Worm (Caenorhabditis elegans): Measurements from ENCODE around the gene F58G11.4.

The F58G11.4 gene

ce11 chrV:13671911-13672639, at the start of gene F58G11.4, which contains the start of gene mip-2:
F58G11.4 (plus strand) TSS chrV:13672589.
mip-2 (minus strand) TSS chrV:13671958.
- TF ChIP-seq nfya-1 (tag; optimal IDR thresholded peaks at IDR 0.05; ENCODE audit: insufficient read depth), result no peak
- TF ChIP-seq nhr-11 (tag; optimal IDR thresholded peaks at IDR 0.05), result no peak
- no peak for TF ChIP-seq ceh-9 (tag; optimal IDR thresholded peaks at IDR 0.05)
- no peak for TF ChIP-seq egl-27 (tag; optimal IDR thresholded peaks at IDR 0.05)
- no peak for TF ChIP-seq pqm-1 (tag; optimal IDR thresholded peaks at IDR 0.05)
- TF ChIP-seq nhr-23 (tag; optimal IDR thresholded peaks at IDR 0.05), result no peak
- no peak for TF ChIP-seq aly-2 (tag; optimal IDR thresholded peaks at IDR 0.05)

- TF ChIP-seq snpc-4 (tag; optimal IDR thresholded peaks at IDR 0.05), result no peak
- no peak for TF ChIP-seq unc-39 (tag; optimal IDR thresholded peaks at IDR 0.05)
- TF ChIP-seq nhr-28 (tag; optimal IDR thresholded peaks at IDR 0.05), result no peak
- no peak for TF ChIP-seq ceh-9 (tag; optimal IDR thresholded peaks at IDR 0.05)
- no peak for TF ChIP-seq nhr-23 (tag; optimal IDR thresholded peaks at IDR 0.05)
- TF ChIP-seq hmg-11 (tag; optimal IDR thresholded peaks at IDR 0.05), result no peak
- TF ChIP-seq R02D3.7 (tag; optimal IDR thresholded peaks at IDR 0.05), result no peak
Observed at ce11 chrV:13624424-13624823, 48.0 kb upstream of the F58G11.4 start, which contains the start of gene F53F4.11. F53F4.11 (minus strand) TSS chrV:13624524.

ce11 chrV:13625517-13626097, 46.8 kb upstream of the F58G11.4 start, which contains the start of the genes nduv-2 and F53F4.12:
nduv-2 (minus strand) TSS chrV:13625567.
F53F4.12 (plus strand) TSS chrV:13626047.
- TF ChIP-seq egl-5 (tag; optimal IDR thresholded peaks at IDR 0.05) (no peak), nhr-76 (tag; optimal IDR thresholded peaks at IDR 0.05) (no peak), nfya-1 (tag; optimal IDR thresholded peaks at IDR 0.05; ENCODE audit: insufficient read depth) (no peak), ztf-4 (tag; optimal IDR thresholded peaks at IDR 0.05) (no peak), jun-1 (tag; optimal IDR thresholded peaks at IDR 0.05) (no peak), aly-2 (tag; optimal IDR thresholded peaks at IDR 0.05) (no peak), elt-1 (tag; optimal IDR thresholded peaks at IDR 0.05) (no peak), ZK546.5 (tag; optimal IDR thresholded peaks at IDR 0.05) (no peak), elt-2 (tag; optimal IDR thresholded peaks at IDR 0.05) (no peak), ceh-16 (tag; optimal IDR thresholded peaks at IDR 0.05) (no peak), fkh-2 (tag; optimal IDR thresholded peaks at IDR 0.05) (no peak), ceh-28 (tag; optimal IDR thresholded peaks at IDR 0.05) (no peak), pqm-1 (tag; optimal IDR thresholded peaks at IDR 0.05) (peak; percentile 1), daf-12 (tag; optimal IDR thresholded peaks at IDR 0.05) (no peak), nhr-77 (tag; optimal IDR thresholded peaks at IDR 0.05) (no peak), mdl-1 (tag; optimal IDR thresholded peaks at IDR 0.05) (no peak), lin-39 (tag; optimal IDR thresholded peaks at IDR 0.05) (no peak), ceh-9 (tag; optimal IDR thresholded peaks at IDR 0.05) (no peak), hmg-11 (tag; optimal IDR thresholded peaks at IDR 0.05) (peak; percentile 64), skn-1 (tag; optimal IDR thresholded peaks at IDR 0.05) (no peak), sea-2 (GFP tag; optimal IDR thresholded peaks at IDR 0.05) (no peak), R02D3.7 (tag; optimal IDR thresholded peaks at IDR 0.05) (peak; percentile 86), unc-39 (tag; optimal IDR thresholded peaks at IDR 0.05) (no peak), zag-1 (tag; optimal IDR thresholded peaks at IDR 0.05) (no peak), lsy-12 (tag; optimal IDR thresholded peaks at IDR 0.05) (no peak), egl-27 (tag; optimal IDR thresholded peaks at IDR 0.05) (no peak), nhr-43 (tag; optimal IDR thresholded peaks at IDR 0.05; ENCODE audit: poor library complexity, severe bottlenecking) (no peak), tbx-2 (tag; optimal IDR thresholded peaks at IDR 0.05) (no peak), nhr-67 (tag; optimal IDR thresholded peaks at IDR 0.05) (no peak), ceh-82 (tag; optimal IDR thresholded peaks at IDR 0.05) (no peak), unc-62 (GFP tag; optimal IDR thresholded peaks at IDR 0.05) (no peak), ztf-11 (tag; optimal IDR thresholded peaks at IDR 0.05) (no peak), pha-4 (tag; optimal IDR thresholded peaks at IDR 0.05) (no peak), lin-15B (tag; optimal IDR thresholded peaks at IDR 0.05) (peak; percentile 89), snpc-4 (tag; optimal IDR thresholded peaks at IDR 0.05) (peak; percentile 13), mml-1 (tag; optimal IDR thresholded peaks at IDR 0.05) (no peak), nhr-237 (tag; optimal IDR thresholded peaks at IDR 0.05) (no peak), fos-1 (tag; optimal IDR thresholded peaks at IDR 0.05) (no peak), nhr-25 (tag; optimal IDR thresholded peaks at IDR 0.05) (peak; percentile 10)

Measured in whole organism, L3 larva.